Worm (Caenorhabditis elegans) whole organism, young adult: ENCODE measurements around the gene H18N23.2.

Source experiments
- B0336.3 ChIP-seq: fragments of 200-800 bp; sonication (Bioruptor generic); IDR thresholded peaks from 2 replicates; pipeline ENCODE4 v1.3.6; 2022; ENCODE audit warnings: missing genetic modification characterization, missing compliant biosample characterization
- F22D6.2 ChIP-seq: sonication (generic microtip); optimal IDR thresholded peaks from 2 replicates; lab custom pipeline; 2016; ENCODE audit warnings: mild to moderate bottlenecking, missing genetic modification characterization, missing compliant biosample characterization
- F23B12.7 ChIP-seq: sonication (generic microtip); optimal IDR thresholded peaks from 2 replicates; lab custom pipeline; 2017; ENCODE audit warnings: missing genetic modification characterization, mild to moderate bottlenecking, missing compliant biosample characterization, antibody characterized with exemption, moderate library complexity; ENCODE audit not compliant: insufficient read depth
- F33H1.4 ChIP-seq: fragments of 200-800 bp; sonication (Bioruptor generic); IDR thresholded peaks from 2 replicates; pipeline ENCODE4 v1.3.6; 2022; ENCODE audit warnings: missing genetic modification reagents, missing genetic modification characterization, missing compliant biosample characterization
- F52B5.7 ChIP-seq: sonication (generic microtip); optimal IDR thresholded peaks from 2 replicates; lab custom pipeline; 2016; ENCODE audit warnings: mild to moderate bottlenecking, missing genetic modification characterization, missing compliant biosample characterization
- T07F8.4 ChIP-seq: sonication (generic microtip); optimal IDR thresholded peaks from 2 replicates; lab custom pipeline; 2016; ENCODE audit warnings: mild to moderate bottlenecking, missing genetic modification characterization, moderate library complexity, missing compliant biosample characterization
- T26A5.8 ChIP-seq: sonication (generic microtip); optimal IDR thresholded peaks from 2 replicates; lab custom pipeline; 2016; ENCODE audit warnings: missing genetic modification characterization, missing compliant biosample characterization
- Y56A3A.18 ChIP-seq: fragments of 200-800 bp; sonication (Bioruptor generic); IDR thresholded peaks from 2 replicates; pipeline ENCODE4 v1.3.6; 2022; ENCODE audit warnings: missing genetic modification reagents, missing genetic modification characterization, missing compliant biosample characterization
- Y67H2A.10 ChIP-seq: fragments of 200-800 bp; sonication (Bioruptor generic); conservative IDR thresholded peaks from 2 replicates; pipeline ENCODE4 v1.3.6; 2022; ENCODE audit warnings: missing genetic modification reagents, missing genetic modification characterization, missing compliant biosample characterization
- ama-1 ChIP-seq, 3 experiments: fragments of 150-350 bp in 1 of 3; sonication (generic microtip) in 2 of 3; optimal IDR thresholded peaks; 2 replicates each; lab custom pipeline; 2014 to 2018; ENCODE audit warnings: missing biosample characterization in 2 of 3, missing genetic modification characterization in 2 of 3, missing genetic modification reagents in 2 of 3
- aptf-3 ChIP-seq: fragments of 200-800 bp; sonication (Bioruptor generic); IDR thresholded peaks from 2 replicates; pipeline ENCODE4 v1.3.6; 2022; ENCODE audit warnings: missing genetic modification characterization, missing compliant biosample characterization
- atf-7 ChIP-seq: sonication (generic microtip); optimal IDR thresholded peaks from 2 replicates; lab custom pipeline; 2017; ENCODE audit warnings: mild to moderate bottlenecking, missing genetic modification characterization, missing compliant biosample characterization
- attf-3 ChIP-seq: fragments of 200-800 bp; sonication (Bioruptor generic); conservative IDR thresholded peaks from 2 replicates; pipeline ENCODE4 v1.3.6; 2022; ENCODE audit warnings: missing genetic modification reagents, missing genetic modification characterization, missing compliant biosample characterization
- bed-2 ChIP-seq: fragments of 200-800 bp; sonication (Bioruptor generic); IDR thresholded peaks from 2 replicates; pipeline ENCODE4 v1.3.6; 2022; ENCODE audit warnings: missing genetic modification reagents, missing genetic modification characterization, missing compliant biosample characterization
- cebp-1 ChIP-seq, 2 experiments: fragments of 200-800 bp in 1 of 2; sonication (Bioruptor generic) in 1 of 2; sonication (generic microtip) in 1 of 2; IDR thresholded peaks in 1 of 2; optimal IDR thresholded peaks in 1 of 2; 2 replicates each; pipeline versions ENCODE4 v1.3.6 to Lab custom; 2017 to 2022; ENCODE audit warnings: missing compliant biosample characterization in 2 of 2, missing genetic modification characterization in 2 of 2, mild to moderate bottlenecking in 1 of 2, missing genetic modification reagents in 1 of 2, moderate library complexity in 1 of 2
- chd-7 ChIP-seq: sonication (generic microtip); optimal IDR thresholded peaks from 2 replicates; lab custom pipeline; 2016; ENCODE audit warnings: mild to moderate bottlenecking, missing genetic modification characterization, moderate library complexity, missing compliant biosample characterization
- egl-44 ChIP-seq: fragments of 200-800 bp; sonication (Bioruptor generic); IDR thresholded peaks from 2 replicates; pipeline ENCODE4 v1.3.6; 2022; ENCODE audit warnings: missing genetic modification reagents, missing genetic modification characterization, missing compliant biosample characterization
- egrh-3 ChIP-seq: fragments of 200-800 bp; sonication (Bioruptor generic); IDR thresholded peaks from 2 replicates; pipeline ENCODE4 v1.3.6; 2022; ENCODE audit warnings: missing genetic modification reagents, missing genetic modification characterization, missing compliant biosample characterization
- ekl-4 ChIP-seq: fragments of 200-800 bp; sonication (Bioruptor generic); IDR thresholded peaks from 2 replicates; pipeline ENCODE4 v1.3.6; 2022; ENCODE audit warnings: missing genetic modification reagents, missing genetic modification characterization, missing compliant biosample characterization
- fkh-3 ChIP-seq: sonication (generic microtip); optimal IDR thresholded peaks from 2 replicates; lab custom pipeline; 2016; ENCODE audit warnings: mild to moderate bottlenecking, missing genetic modification characterization, missing compliant biosample characterization
- gei-17 ChIP-seq: fragments of 200-800 bp; sonication (Bioruptor generic); optimal IDR thresholded peaks from 2 replicates; lab custom pipeline; 2018; ENCODE audit warnings: mild to moderate bottlenecking, missing genetic modification characterization, missing compliant biosample characterization
- hmg-20 ChIP-seq: fragments of 200-800 bp; sonication (Bioruptor generic); IDR thresholded peaks from 2 replicates; pipeline ENCODE4 v1.3.6; 2022; ENCODE audit warnings: missing genetic modification reagents, missing genetic modification characterization, missing compliant biosample characterization
- lin-35 ChIP-seq, 3 experiments: fragments of 150-350 bp in 2 of 3; sonication (generic microtip) in 1 of 3; optimal IDR thresholded peaks; 2 replicates each; lab custom pipeline; 2014 to 2018; ENCODE audit warnings: missing biosample characterization in 3 of 3, missing genetic modification characterization in 3 of 3, missing genetic modification reagents in 3 of 3
- lin-40 ChIP-seq: sonication (generic microtip); optimal IDR thresholded peaks from 2 replicates; lab custom pipeline; 2016; ENCODE audit warnings: missing genetic modification characterization, mild to moderate bottlenecking, missing compliant biosample characterization, missing genotype, missing genetic modification reagents
- lin-54 ChIP-seq: fragments of 200-800 bp; sonication (Bioruptor generic); optimal IDR thresholded peaks from 2 replicates; lab custom pipeline; 2018; ENCODE audit warnings: mild to moderate bottlenecking, missing genetic modification characterization, missing compliant biosample characterization
- lsy-27 ChIP-seq: sonication (generic microtip); optimal IDR thresholded peaks from 2 replicates; lab custom pipeline; 2017; ENCODE audit warnings: missing genetic modification characterization, mild to moderate bottlenecking, missing compliant biosample characterization, antibody characterized with exemption, missing genotype, borderline replicate concordance; ENCODE audit not compliant: insufficient read depth
- mes-4 ChIP-seq: sonication (generic microtip); optimal IDR thresholded peaks from 2 replicates; lab custom pipeline; 2016; ENCODE audit warnings: missing genotype, missing genetic modification characterization, missing compliant biosample characterization
- nhr-179 ChIP-seq: sonication (generic microtip); optimal IDR thresholded peaks from 2 replicates; lab custom pipeline; 2016; ENCODE audit warnings: mild to moderate bottlenecking, missing genetic modification characterization, missing compliant biosample characterization
- nhr-27 ChIP-seq: fragments of 200-800 bp; sonication (Bioruptor generic); optimal IDR thresholded peaks from 2 replicates; lab custom pipeline; 2018; ENCODE audit warnings: mild to moderate bottlenecking, missing genetic modification characterization, moderate library complexity, missing compliant biosample characterization
- pbrm-1 ChIP-seq: fragments of 200-800 bp; sonication (Bioruptor generic); IDR thresholded peaks from 2 replicates; pipeline ENCODE4 v1.3.6; 2022; ENCODE audit warnings: missing genetic modification reagents, missing genetic modification characterization, missing compliant biosample characterization
- snpc-1.3 ChIP-seq: sonication (generic microtip); optimal IDR thresholded peaks from 2 replicates; lab custom pipeline; 2017; ENCODE audit warnings: missing genetic modification characterization, mild to moderate bottlenecking, missing compliant biosample characterization, antibody characterized with exemption, moderate library complexity, missing genotype, missing genetic modification reagents; ENCODE audit not compliant: insufficient read depth
- snpc-4 ChIP-seq, 5 experiments: fragments of 150-350 bp in 1 of 5; sonication (generic microtip) in 4 of 5; optimal IDR thresholded peaks; 2 replicates each; lab custom pipeline; 2014 to 2018; ENCODE audit warnings: missing genetic modification characterization in 5 of 5, missing biosample characterization in 3 of 5, antibody characterized with exemption in 2 of 5, mild to moderate bottlenecking in 2 of 5, missing compliant biosample characterization in 2 of 5, missing genotype in 2 of 5, moderate library complexity in 2 of 5, missing genetic modification reagents in 1 of 5
- sptf-2 ChIP-seq: fragments of 200-800 bp; sonication (Bioruptor generic); optimal IDR thresholded peaks from 2 replicates; lab custom pipeline; 2018; ENCODE audit warnings: mild to moderate bottlenecking, missing genetic modification characterization, missing compliant biosample characterization
- tlf-1 ChIP-seq: fragments of 200-800 bp; sonication (Bioruptor generic); optimal IDR thresholded peaks from 2 replicates; lab custom pipeline; 2018; ENCODE audit warnings: mild to moderate bottlenecking, missing genetic modification characterization, missing compliant biosample characterization
- unc-62 ChIP-seq: fragments of 150-350 bp; optimal IDR thresholded peaks from 2 replicates; lab custom pipeline; 2014; ENCODE audit warnings: missing biosample characterization, missing genetic modification reagents, missing genetic modification characterization
- zfh-2 ChIP-seq: fragments of 200-800 bp; sonication (Bioruptor generic); conservative IDR thresholded peaks from 2 replicates; pipeline ENCODE4 v1.3.6; 2022; ENCODE audit warnings: missing genetic modification reagents, missing genetic modification characterization, missing compliant biosample characterization
- ztf-22 ChIP-seq: fragments of 200-800 bp; sonication (Bioruptor generic); optimal IDR thresholded peaks from 2 replicates; lab custom pipeline; 2018; ENCODE audit warnings: mild to moderate bottlenecking, missing genetic modification characterization, moderate library complexity, missing compliant biosample characterization
- ztf-28 ChIP-seq: fragments of 200-800 bp; sonication (Bioruptor generic); IDR thresholded peaks from 2 replicates; pipeline ENCODE4 v1.3.6; 2022; ENCODE audit warnings: missing genetic modification reagents, missing genetic modification characterization, missing compliant biosample characterization

Gene H18N23.2

DNA sequence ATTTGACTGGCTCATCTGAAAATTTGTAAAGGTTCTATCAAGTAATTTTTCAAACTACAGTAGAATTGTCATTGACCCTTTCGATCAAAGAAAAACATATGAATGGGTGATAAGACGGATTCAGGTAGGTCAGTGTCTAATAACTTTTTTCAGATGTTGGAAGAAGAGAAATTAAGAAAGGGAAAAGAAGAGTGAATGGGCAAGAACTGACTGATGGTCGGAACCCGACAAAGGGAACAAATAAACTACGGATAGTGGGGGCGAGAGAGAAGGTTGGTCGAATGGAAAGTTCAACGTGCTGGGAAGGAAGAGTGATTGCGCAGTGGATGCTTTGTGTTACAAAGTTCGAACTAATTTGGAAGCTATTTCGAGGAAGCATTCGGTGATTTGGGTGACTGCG, 41.6 kb upstream of the H18N23.2 start:
- TF ChIP-seq nhr-179 (tag; lab: Kevin White, UChicago), result no peak
- no peak for TF ChIP-seq aptf-3
- no peak for TF ChIP-seq egl-44
- no peak for TF ChIP-seq snpc-1.3 (tag; lab: Kevin White, UChicago)
- TF ChIP-seq F23B12.7 (tag; lab: Kevin White, UChicago), result no peak
- no peak for TF ChIP-seq ama-1 (optimal IDR thresholded peaks at IDR 0.05; lab: Kevin White, UChicago)
- no peak for TF ChIP-seq ama-1 (GFP tag; optimal IDR thresholded peaks at IDR 0.05; lab: Kevin White, UChicago)
- TF ChIP-seq T26A5.8 (tag; lab: Kevin White, UChicago), result no peak
- TF ChIP-seq lin-54, result no peak
- TF ChIP-seq attf-3 (GFP tag; lab: Robert Waterston, UW), result no peak

DNA sequence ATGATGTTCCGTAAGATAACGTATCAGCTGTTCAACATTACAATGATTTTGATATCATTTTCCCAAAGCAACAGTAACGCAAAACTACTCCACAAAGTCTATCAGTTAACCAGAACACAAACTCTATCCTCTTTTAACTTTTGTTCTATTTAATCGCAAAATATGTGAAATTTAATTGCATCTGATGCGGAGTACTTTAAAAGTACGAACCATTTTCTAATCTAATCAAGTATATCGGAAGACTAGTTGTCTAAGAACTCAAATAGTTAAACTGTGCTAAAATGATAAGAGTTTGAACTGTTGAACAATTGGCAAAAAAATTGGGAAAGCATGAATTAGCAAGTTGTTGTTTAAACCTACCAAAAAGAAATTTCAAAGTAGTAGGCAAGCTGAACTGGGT, 40.9 kb upstream of the H18N23.2 start:
- no peak for TF ChIP-seq gei-17 (GFP tag; lab: Kevin White, UChicago)
- no peak for TF ChIP-seq T07F8.4 (tag; lab: Kevin White, UChicago)
- no peak for TF ChIP-seq tlf-1 (GFP tag; lab: Kevin White, UChicago)
- TF ChIP-seq, all 124 proteins: peak for 0

DNA sequence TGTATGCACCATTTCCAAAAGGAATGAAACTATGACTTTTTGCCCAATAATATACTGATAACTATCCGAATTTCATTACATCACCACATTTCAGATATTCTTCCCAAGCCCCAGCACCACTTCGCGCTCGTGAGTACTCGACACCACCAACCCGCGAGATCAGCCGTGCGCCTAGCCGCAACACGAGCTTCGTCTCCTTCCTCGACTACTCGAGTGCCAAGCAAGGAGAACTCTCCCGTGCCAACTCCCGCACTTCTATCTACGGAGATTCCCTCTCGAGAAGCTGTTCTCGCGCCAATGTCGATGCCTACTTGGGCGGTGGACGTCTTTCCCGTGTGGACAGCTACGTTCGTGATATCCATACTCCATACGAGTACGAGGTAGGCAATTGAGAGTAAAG, 36.0 kb upstream of the H18N23.2 start:
- no peak for TF ChIP-seq egl-44
- peak; percentile 75 for TF ChIP-seq zfh-2 (GFP tag; lab: Robert Waterston, UW)
- TF ChIP-seq, all 124 proteins: peak for 1

DNA sequence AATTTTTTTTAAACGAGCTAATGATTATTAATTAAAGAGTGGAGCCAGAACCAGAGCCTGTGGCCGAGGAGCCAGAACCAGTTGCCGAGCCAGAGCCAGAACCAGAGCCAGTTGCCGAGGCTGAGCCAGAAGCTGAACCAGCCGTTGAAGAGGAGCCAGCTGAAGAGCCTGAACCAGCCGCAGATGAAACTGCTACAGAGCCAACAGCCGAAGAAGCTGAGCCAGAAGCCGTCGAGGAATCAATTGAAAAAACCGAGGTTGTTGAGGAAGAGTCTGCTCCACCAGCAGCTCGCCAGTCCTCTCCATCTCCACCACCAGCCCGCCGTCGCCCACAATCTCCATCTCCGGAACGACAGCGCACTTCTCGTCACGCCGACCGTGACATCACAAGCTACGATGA, 35.1 kb upstream of the H18N23.2 start:
- TF ChIP-seq F22D6.2 (tag; lab: Kevin White, UChicago) (no peak), F33H1.4 (no peak), snpc-4 (GFP tag; optimal IDR thresholded peaks at IDR 0.05; lab: Kevin White, UChicago) (no peak), snpc-4 (tag; optimal IDR thresholded peaks at IDR 0.05; lab: Kevin White, UChicago) (no peak), sptf-2 (no peak), zfh-2 (GFP tag; lab: Robert Waterston, UW) (peak; percentile 59), Y67H2A.10 (GFP tag; lab: Robert Waterston, UW) (no peak), egrh-3 (GFP tag; lab: Robert Waterston, UW) (peak; percentile 68; the same call in 1 of the 2 replicates)

DNA sequence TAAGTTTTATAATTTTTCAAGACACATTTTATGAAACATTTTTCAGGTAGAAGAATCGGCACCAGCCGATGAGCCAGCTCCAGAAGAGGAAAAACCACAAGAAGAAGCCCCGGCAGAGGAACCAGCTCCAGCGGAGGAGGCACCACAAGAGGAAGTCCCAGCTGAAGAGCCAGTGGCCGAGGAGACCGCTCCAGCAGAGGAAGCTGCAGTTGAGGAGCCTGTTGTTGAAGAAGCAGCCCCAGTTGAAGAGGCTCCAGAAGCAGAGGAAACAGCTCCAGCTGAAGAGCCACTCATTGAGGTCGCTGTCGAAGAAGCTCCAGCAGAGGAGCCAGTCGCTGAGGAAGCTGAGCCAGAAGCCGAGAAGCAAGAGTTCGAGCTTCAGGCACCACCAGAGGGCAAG, 33.6 kb upstream of the H18N23.2 start:
- TF ChIP-seq atf-7 (tag; lab: Kevin White, UChicago) (no peak), zfh-2 (GFP tag; lab: Robert Waterston, UW) (peak; percentile 73), fkh-3 (tag; lab: Kevin White, UChicago) (peak; percentile 12), unc-62 (GFP tag; lab: Kevin White, UChicago) (no peak), nhr-179 (tag; lab: Kevin White, UChicago) (no peak), ztf-22 (GFP tag; lab: Kevin White, UChicago) (no peak), hmg-20 (GFP tag; lab: Robert Waterston, UW) (no peak), pbrm-1 (GFP tag; lab: Robert Waterston, UW) (no peak), T07F8.4 (tag; lab: Kevin White, UChicago) (no peak), gei-17 (GFP tag; lab: Kevin White, UChicago) (no peak), lin-54 (no peak), egrh-3 (GFP tag; lab: Robert Waterston, UW) (peak; percentile 87)

DNA sequence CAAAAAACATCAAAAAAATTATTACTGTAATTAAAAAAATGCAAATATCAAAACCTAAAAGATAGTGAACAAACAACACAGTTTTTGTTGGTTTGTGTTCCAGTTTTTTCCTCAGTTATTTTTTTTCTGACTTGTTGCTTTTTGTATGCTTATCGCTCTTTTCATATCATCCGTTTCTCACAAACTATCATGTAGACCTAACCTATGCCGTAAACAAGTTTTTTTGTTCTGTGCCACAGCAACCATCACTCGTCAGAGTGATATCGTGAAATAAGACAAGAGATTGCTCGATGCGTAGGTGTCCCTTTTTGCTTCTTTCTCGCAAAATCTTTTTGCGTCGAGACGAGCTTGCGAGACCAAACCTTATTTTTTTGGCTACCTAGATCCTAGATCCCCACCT, 31.6 kb upstream of the H18N23.2 start:
- no peak for TF ChIP-seq lin-35 (GFP tag; optimal IDR thresholded peaks at IDR 0.05; lab: Kevin White, UChicago)
- TF ChIP-seq nhr-179 (tag; lab: Kevin White, UChicago), result no peak
- no peak for TF ChIP-seq lin-40
- no peak for TF ChIP-seq F52B5.7 (tag; lab: Kevin White, UChicago)
- TF ChIP-seq ztf-28 (GFP tag; lab: Robert Waterston, UW), result no peak
- no peak for TF ChIP-seq unc-62 (GFP tag; lab: Kevin White, UChicago)
- TF ChIP-seq cebp-1 (GFP tag; IDR thresholded peaks at IDR 0.05; lab: Robert Waterston, UW), result no peak
- TF ChIP-seq cebp-1 (tag; optimal IDR thresholded peaks at IDR 0.05; lab: Kevin White, UChicago), result no peak
- no peak for TF ChIP-seq nhr-27
- no peak for TF ChIP-seq B0336.3 (GFP tag; lab: Robert Waterston, UW)
- TF ChIP-seq lsy-27 (tag; lab: Kevin White, UChicago), result no peak
- TF ChIP-seq mes-4 (tag; lab: Kevin White, UChicago), result no peak
- TF ChIP-seq Y56A3A.18 (GFP tag; lab: Robert Waterston, UW), result no peak
- no peak for TF ChIP-seq chd-7 (tag; lab: Kevin White, UChicago)
- no peak for TF ChIP-seq ekl-4 (GFP tag; lab: Robert Waterston, UW)
- TF ChIP-seq bed-2 (GFP tag; lab: Robert Waterston, UW), result no peak
